Worm (Caenorhabditis elegans): ENCODE results near the gene F16G10.8.

F16G10.8 gene

DNA sequence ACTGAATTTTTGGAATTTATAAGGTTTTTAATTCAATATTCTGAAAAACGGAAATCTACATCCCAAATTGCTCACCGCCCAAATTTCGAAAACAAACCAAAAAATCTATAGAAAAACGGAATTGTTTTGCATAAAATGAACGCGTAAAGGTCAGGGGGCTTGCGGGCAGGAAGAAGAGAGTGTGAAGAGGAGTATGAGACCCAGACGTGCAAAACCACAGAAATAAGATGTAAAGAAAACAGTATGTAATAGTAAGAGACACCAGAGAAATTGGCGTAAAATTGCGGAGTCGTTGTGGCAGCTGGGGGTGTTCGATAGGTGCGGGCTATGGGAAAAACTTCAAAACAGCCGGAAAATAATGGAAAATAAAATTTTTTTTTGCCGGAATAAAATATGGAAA is 42.3 kb downstream of the F16G10.8 start:
- TF ChIP-seq mab-5 (tag; optimal IDR thresholded peaks at IDR 0.05), result no peak
- TF ChIP-seq hlh-1 (tag; optimal IDR thresholded peaks at IDR 0.05), result peak; percentile 37
- TF ChIP-seq lin-32 (GFP tag; optimal IDR thresholded peaks at IDR 0.05), result no peak
- no peak for TF ChIP-seq ceh-43 (GFP tag; optimal IDR thresholded peaks at IDR 0.05)
- TF ChIP-seq flh-1 (GFP tag; optimal IDR thresholded peaks at IDR 0.05), result no peak
- TF ChIP-seq cnd-1 (tag; optimal IDR thresholded peaks at IDR 0.05), result no peak
- TF ChIP-seq pha-4 (tag; optimal IDR thresholded peaks at IDR 0.05), result no peak
- peak; percentile 26 for TF ChIP-seq ces-1 (GFP tag; optimal IDR thresholded peaks at IDR 0.05)
- TF ChIP-seq nhr-12 (tag; optimal IDR thresholded peaks at IDR 0.05), result no peak
- TF ChIP-seq ztf-11 (tag; optimal IDR thresholded peaks at IDR 0.05), result no peak
- no peak for TF ChIP-seq nhr-237 (tag; optimal IDR thresholded peaks at IDR 0.05)

DNA sequence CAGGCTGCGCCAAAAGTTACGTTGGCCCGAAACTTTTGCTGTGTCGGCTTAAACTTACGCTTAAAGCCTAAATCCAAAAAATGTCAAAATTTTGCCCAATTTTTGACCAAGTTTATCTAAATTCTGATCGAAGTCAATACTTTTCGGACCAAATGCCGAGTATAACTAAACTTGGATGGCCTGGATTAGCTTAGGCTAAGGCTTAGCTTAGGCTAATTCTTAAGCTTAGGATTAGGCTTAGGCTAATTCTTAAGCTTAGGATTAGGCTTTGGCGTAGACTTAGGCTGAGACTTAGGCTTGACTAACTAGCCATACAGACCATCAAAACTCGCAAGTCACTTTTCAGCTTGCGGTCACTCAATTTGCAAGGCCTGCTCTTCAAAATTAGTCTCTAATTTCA is 47.1 kb downstream of the F16G10.8 start:
- TF ChIP-seq ham-2 (GFP tag; optimal IDR thresholded peaks at IDR 0.05) (peak; percentile 12), hlh-1 (tag; optimal IDR thresholded peaks at IDR 0.05) (no peak), sem-2 (GFP tag; optimal IDR thresholded peaks at IDR 0.05) (no peak), blmp-1 (tag; optimal IDR thresholded peaks at IDR 0.05) (no peak)

DNA sequence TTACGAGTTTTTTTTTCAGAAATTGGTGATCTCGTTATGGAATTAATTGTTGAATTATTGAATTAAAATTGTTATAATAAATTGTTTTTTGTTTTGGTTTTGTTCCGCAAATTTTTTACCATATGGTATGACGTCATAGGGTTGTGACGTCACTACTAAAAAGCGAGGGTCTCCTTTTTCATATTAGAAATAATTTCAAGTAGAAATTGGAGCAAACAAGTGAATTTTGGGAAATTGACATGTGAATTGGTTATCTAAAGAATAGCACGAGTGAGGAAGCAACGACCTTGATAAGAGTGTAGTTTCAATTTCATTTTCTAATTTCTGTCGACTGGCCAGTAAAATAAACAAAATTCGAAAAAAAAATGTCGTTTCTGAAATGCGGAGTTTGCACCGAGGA is 47.7 kb downstream of the F16G10.8 start, which contains the start of gene F43C11.7:
TSS of gene F43C11.7 (plus strand) at position 326 of the 400 bp plus-strand sequence.
- TF ChIP-seq ceh-83 (GFP tag; optimal IDR thresholded peaks at IDR 0.05) (no peak), zip-8 (tag; optimal IDR thresholded peaks at IDR 0.05) (peak; percentile 98)

DNA sequence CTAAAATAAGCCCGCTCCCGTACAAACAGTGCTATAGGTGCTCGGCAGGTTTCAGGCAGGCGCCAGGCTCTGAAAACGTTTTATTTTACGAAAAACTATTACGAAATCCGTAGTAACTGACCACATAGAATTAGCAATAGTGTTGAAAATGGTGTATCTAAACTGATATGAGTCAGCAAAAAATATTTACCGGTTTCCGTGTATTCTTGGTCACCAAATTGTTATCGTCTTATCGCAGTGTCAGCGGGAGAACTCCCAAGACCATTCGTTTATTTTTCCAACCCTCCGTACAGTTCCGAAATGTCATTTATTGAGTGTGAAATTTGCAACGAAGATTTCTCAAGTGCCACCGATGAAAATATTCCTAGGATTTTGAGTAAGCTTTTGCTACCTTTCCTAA is 51.0 kb downstream of the F16G10.8 start, which contains the start of gene F43C11.8:
TSS of gene F43C11.8 (plus strand) at position 301 of the 400 bp plus-strand sequence.
- TF ChIP-seq unc-120 (tag; optimal IDR thresholded peaks at IDR 0.05; ENCODE audit: poor library complexity, severe bottlenecking) (no peak), nhr-28 (tag; optimal IDR thresholded peaks at IDR 0.05) (no peak), lin-13 (tag; optimal IDR thresholded peaks at IDR 0.05) (no peak), unc-39 (tag; optimal IDR thresholded peaks at IDR 0.05) (no peak), tbx-8 (GFP tag; optimal IDR thresholded peaks at IDR 0.05) (no peak), lsy-2 (tag; optimal IDR thresholded peaks at IDR 0.05) (no peak), nhr-2 (tag; optimal IDR thresholded peaks at IDR 0.05) (no peak), drap-1 (GFP tag; optimal IDR thresholded peaks at IDR 0.05) (no peak), mab-5 (tag; optimal IDR thresholded peaks at IDR 0.05) (no peak), elt-3 (tag; optimal IDR thresholded peaks at IDR 0.05) (no peak), pha-4 (tag; optimal IDR thresholded peaks at IDR 0.05) (no peak), mep-1 (tag; optimal IDR thresholded peaks at IDR 0.05) (no peak), ceh-83 (GFP tag; optimal IDR thresholded peaks at IDR 0.05) (no peak)
